Worm (Caenorhabditis elegans) whole organism, late embryonic: Measurements from ENCODE around the gene Y62E10A.3.

Experiments used
- F13H6.1 ChIP-seq: sonication (generic microtip); optimal IDR thresholded peaks from 2 replicates; lab custom pipeline; 2016; ENCODE audit warnings: missing genetic modification characterization, missing compliant biosample characterization
- ahr-1 ChIP-seq: sonication (generic microtip); optimal IDR thresholded peaks from 2 replicates; lab custom pipeline; 2016; ENCODE audit warnings: missing genetic modification characterization, missing compliant biosample characterization
- ama-1 ChIP-seq: fragments of 150-350 bp; optimal IDR thresholded peaks from 2 replicates; lab custom pipeline; 2014
- ceh-19 ChIP-seq: fragments of 200-800 bp; sonication (Bioruptor generic); optimal IDR thresholded peaks from 2 replicates; lab custom pipeline; 2018; ENCODE audit warnings: mild to moderate bottlenecking, missing genetic modification characterization, missing compliant biosample characterization
- ceh-22 ChIP-seq: sonication (generic microtip); optimal IDR thresholded peaks from 2 replicates; lab custom pipeline; 2017; ENCODE audit warnings: missing biosample characterization, missing genetic modification characterization
- ceh-30 ChIP-seq: fragments of 150-350 bp; optimal IDR thresholded peaks from 2 replicates; lab custom pipeline; 2014; ENCODE audit warnings: missing biosample characterization, missing genetic modification characterization
- ceh-6 ChIP-seq: fragments of 200-800 bp; sonication (Bioruptor generic); optimal IDR thresholded peaks from 2 replicates; lab custom pipeline; 2018; ENCODE audit warnings: mild to moderate bottlenecking, missing genetic modification characterization, missing compliant biosample characterization
- ceh-9 ChIP-seq: sonication (generic microtip); optimal IDR thresholded peaks from 2 replicates; lab custom pipeline; 2016; ENCODE audit warnings: mild to moderate bottlenecking, missing genetic modification characterization, inconsistent platforms, missing compliant biosample characterization
- dmd-4 ChIP-seq: sonication (generic microtip); optimal IDR thresholded peaks from 2 replicates; lab custom pipeline; 2016; ENCODE audit warnings: borderline replicate concordance, missing genetic modification characterization, missing compliant biosample characterization
- elt-2 ChIP-seq: sonication (generic microtip); optimal IDR thresholded peaks from 2 replicates; lab custom pipeline; 2016; ENCODE audit warnings: missing genetic modification reagents, missing genetic modification characterization, missing compliant biosample characterization
- elt-4 ChIP-seq: sonication (generic microtip); optimal IDR thresholded peaks from 2 replicates; lab custom pipeline; 2016; ENCODE audit warnings: missing genetic modification characterization, missing compliant biosample characterization
- ets-4 ChIP-seq: sonication (generic microtip); optimal IDR thresholded peaks from 2 replicates; lab custom pipeline; 2016; ENCODE audit warnings: missing genetic modification characterization, missing compliant biosample characterization
- eyg-1 ChIP-seq: sonication (generic microtip); optimal IDR thresholded peaks from 2 replicates; lab custom pipeline; 2016; ENCODE audit warnings: missing genotype, missing genetic modification characterization, missing compliant biosample characterization
- fax-1 ChIP-seq: sonication (generic microtip); optimal IDR thresholded peaks from 2 replicates; lab custom pipeline; 2016; ENCODE audit warnings: missing genotype, missing genetic modification characterization, missing compliant biosample characterization
- hlh-13 ChIP-seq: fragments of 200-800 bp; sonication (Bioruptor generic); optimal IDR thresholded peaks from 2 replicates; lab custom pipeline; 2018; ENCODE audit warnings: mild to moderate bottlenecking, missing genetic modification characterization, missing compliant biosample characterization
- lim-6 ChIP-seq: sonication (generic microtip); optimal IDR thresholded peaks from 2 replicates; lab custom pipeline; 2016; ENCODE audit warnings: missing genetic modification characterization, missing compliant biosample characterization
- lin-11 ChIP-seq: fragments of 200-800 bp; sonication (Bioruptor generic); optimal IDR thresholded peaks from 2 replicates; lab custom pipeline; 2018; ENCODE audit warnings: mild to moderate bottlenecking, missing genetic modification characterization, missing compliant biosample characterization
- nfya-1 ChIP-seq: sonication (generic microtip); optimal IDR thresholded peaks from 2 replicates; lab custom pipeline; 2017; ENCODE audit warnings: missing genetic modification characterization, mild to moderate bottlenecking, missing compliant biosample characterization, antibody characterized with exemption, moderate library complexity
- nhr-232 ChIP-seq: sonication (generic microtip); optimal IDR thresholded peaks from 2 replicates; lab custom pipeline; 2016; ENCODE audit warnings: missing genetic modification characterization, missing compliant biosample characterization
- npax-4 ChIP-seq: sonication (generic microtip); optimal IDR thresholded peaks from 2 replicates; lab custom pipeline; 2016; ENCODE audit warnings: missing genetic modification characterization, missing compliant biosample characterization
- pat-9 ChIP-seq: fragments of 200-800 bp; sonication (Bioruptor generic); optimal IDR thresholded peaks from 2 replicates; lab custom pipeline; 2018; ENCODE audit warnings: mild to moderate bottlenecking, missing genetic modification characterization, moderate library complexity, missing compliant biosample characterization
- pax-1 ChIP-seq: fragments of 150-350 bp; optimal IDR thresholded peaks from 2 replicates; lab custom pipeline; 2014; ENCODE audit warnings: missing biosample characterization, missing genetic modification characterization
- ref-2 ChIP-seq: sonication (generic microtip); optimal IDR thresholded peaks from 2 replicates; lab custom pipeline; 2016; ENCODE audit warnings: missing genetic modification characterization, missing compliant biosample characterization
- rnt-1 ChIP-seq: sonication (generic microtip); optimal IDR thresholded peaks from 2 replicates; lab custom pipeline; 2016; ENCODE audit warnings: missing genetic modification characterization, missing compliant biosample characterization
- sox-2 ChIP-seq: fragments of 200-800 bp; sonication (Bioruptor generic); IDR thresholded peaks from 2 replicates; pipeline ENCODE4 v1.3.6; 2022; ENCODE audit warnings: missing genetic modification reagents, missing genetic modification characterization, missing compliant biosample characterization
- sox-4 ChIP-seq: sonication (generic microtip); optimal IDR thresholded peaks from 2 replicates; lab custom pipeline; 2017; ENCODE audit warnings: mild to moderate bottlenecking, missing genetic modification characterization, inconsistent platforms, missing compliant biosample characterization
- syd-9 ChIP-seq: sonication (generic microtip); optimal IDR thresholded peaks from 2 replicates; lab custom pipeline; 2016; ENCODE audit warnings: mild to moderate bottlenecking, missing genetic modification characterization, moderate library complexity, missing compliant biosample characterization
- unc-3 ChIP-seq, 2 experiments: fragments of 200-800 bp in 1 of 2; sonication (Bioruptor generic) in 1 of 2; sonication (generic microtip) in 1 of 2; conservative IDR thresholded peaks in 1 of 2; optimal IDR thresholded peaks in 1 of 2; 2 replicates each; pipeline versions ENCODE4 v1.3.6 to Lab custom; 2016 to 2022; ENCODE audit warnings: missing compliant biosample characterization in 2 of 2, missing genetic modification characterization in 2 of 2, missing genetic modification reagents in 1 of 2
- unc-42 ChIP-seq: sonication (generic microtip); optimal IDR thresholded peaks from 2 replicates; lab custom pipeline; 2016; ENCODE audit warnings: missing genotype, missing genetic modification characterization, missing compliant biosample characterization
- unc-55 ChIP-seq: sonication (generic microtip); optimal IDR thresholded peaks from 2 replicates; lab custom pipeline; 2017; ENCODE audit warnings: missing biosample characterization, missing genetic modification reagents, missing genetic modification characterization
- zip-5 ChIP-seq: sonication (generic microtip); optimal IDR thresholded peaks from 2 replicates; lab custom pipeline; 2016; ENCODE audit warnings: missing genetic modification characterization, missing compliant biosample characterization
- ztf-16 ChIP-seq: sonication (generic microtip); optimal IDR thresholded peaks from 2 replicates; lab custom pipeline; 2017; ENCODE audit warnings: missing genetic modification characterization, missing compliant biosample characterization

Y62E10A.3 gene

DNA sequence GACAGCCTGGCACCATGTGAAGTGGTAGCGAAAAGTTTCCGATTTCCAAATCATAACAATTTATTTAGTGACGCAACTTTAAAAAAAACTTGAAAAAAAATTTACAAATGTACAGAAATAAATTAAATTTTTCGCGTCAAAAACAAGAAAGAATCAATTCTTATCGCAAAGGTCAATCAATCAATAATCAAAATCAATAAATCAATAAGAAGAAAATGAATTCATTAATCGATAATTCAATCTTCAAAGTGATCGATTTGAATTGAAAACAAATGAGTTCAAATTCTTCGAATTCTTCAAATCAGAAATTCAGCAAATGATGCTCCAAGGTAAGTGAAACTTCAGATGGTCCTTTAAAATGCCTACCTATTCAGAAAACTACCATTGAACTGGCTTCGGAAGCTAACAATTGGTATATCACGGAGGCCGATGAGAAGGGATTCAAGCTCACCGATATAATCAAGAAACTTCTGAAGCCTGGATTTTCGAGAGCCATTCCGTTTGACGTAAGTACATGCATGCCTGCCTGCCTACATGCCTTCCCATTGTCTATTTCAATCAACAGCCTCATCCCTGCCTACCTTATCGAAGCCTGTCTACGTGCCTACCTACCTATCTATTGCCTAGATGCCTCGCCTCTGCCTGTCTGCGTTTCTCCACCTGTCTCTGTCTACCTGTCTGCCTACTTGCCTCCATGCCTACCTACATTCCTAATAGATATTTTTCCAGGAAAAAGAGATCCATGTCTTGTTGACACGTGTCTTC is 40.0 kb downstream of the Y62E10A.3 start:
- TF ChIP-seq ztf-16 (tag; lab: Kevin White, UChicago) = no peak
- TF ChIP-seq nfya-1 (tag; lab: Kevin White, UChicago) = no peak
- TF ChIP-seq F13H6.1 (tag; lab: Kevin White, UChicago) = no peak
- TF ChIP-seq ref-2 = no peak
- no peak for TF ChIP-seq ceh-6
- no peak for TF ChIP-seq ceh-30 (tag; lab: Kevin White, UChicago)
- TF ChIP-seq zip-5 = no peak
- TF ChIP-seq nhr-232 (tag; lab: Kevin White, UChicago) = no peak

ce11 chrIV:13318773-13319172 is 41.3 kb downstream of the Y62E10A.3 start:
- no peak for TF ChIP-seq rnt-1 (tag; lab: Kevin White, UChicago)
- TF ChIP-seq elt-2 (tag; lab: Kevin White, UChicago) = peak; percentile 77

DNA sequence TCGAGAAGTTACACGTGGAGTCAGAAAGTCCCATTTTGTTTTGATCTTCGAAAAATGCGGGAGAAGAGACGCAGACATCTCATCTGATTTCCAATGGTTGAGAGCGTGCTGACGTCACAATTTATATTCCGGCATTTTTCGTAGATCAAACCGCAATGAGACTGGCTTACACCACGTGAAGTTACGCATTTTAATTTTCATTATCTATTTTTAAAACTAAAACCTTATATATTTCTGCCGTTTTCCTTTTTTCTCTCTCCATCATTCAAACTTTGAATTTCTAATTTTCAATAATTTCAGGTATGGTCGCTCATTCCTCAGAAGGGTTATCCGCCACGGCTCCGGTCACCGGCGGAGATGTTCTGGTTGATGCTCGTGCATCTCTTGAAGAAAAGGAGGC is 44.7 kb downstream of the Y62E10A.3 start, which contains the start of gene fat-1:
TSS of gene fat-1 (plus strand) at position 301 of the 400 bp plus-strand sequence.
- TF ChIP-seq lim-6 (no peak), ceh-30 (tag; lab: Kevin White, UChicago) (no peak), elt-4 (no peak), dmd-4 (no peak), hlh-13 (GFP tag; lab: Kevin White, UChicago) (no peak), fax-1 (tag; lab: Kevin White, UChicago) (no peak), lin-11 (no peak), npax-4 (tag; lab: Kevin White, UChicago) (no peak), sox-2 (GFP tag; lab: Robert Waterston, UW) (no peak)

DNA sequence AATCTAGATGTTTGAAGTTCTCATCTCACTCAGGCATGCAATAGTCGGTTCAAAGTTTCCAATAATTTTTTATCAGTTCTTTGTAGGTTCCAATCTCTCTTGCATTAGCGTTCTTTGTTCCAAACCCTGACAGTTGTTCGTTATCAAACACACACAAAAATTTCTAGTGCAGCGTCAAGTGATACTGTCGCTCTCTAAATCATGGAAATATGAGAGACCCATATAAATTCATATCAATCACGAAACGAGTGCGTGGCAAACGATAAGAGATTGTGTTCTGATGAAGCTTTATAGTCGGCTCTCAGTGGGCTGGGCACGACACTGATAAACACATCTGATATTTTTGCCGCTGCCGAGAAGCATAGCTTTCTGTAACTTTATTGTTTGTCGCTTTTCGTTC is 45.9 kb downstream of the Y62E10A.3 start:
- TF ChIP-seq elt-2 (tag; lab: Kevin White, UChicago) (peak; percentile 87), ztf-16 (tag; lab: Kevin White, UChicago) (no peak)
- TF ChIP-seq, all 69 proteins: peak for 1

ce11 chrIV:13313156-13313555 is 46.9 kb downstream of the Y62E10A.3 start:
- TF ChIP-seq ets-4 (tag; lab: Kevin White, UChicago) (no peak), ceh-22 (tag; lab: Kevin White, UChicago) (no peak), syd-9 (tag; lab: Kevin White, UChicago) (no peak), pax-1 (tag; lab: Kevin White, UChicago) (no peak), unc-42 (tag; lab: Kevin White, UChicago) (no peak), hlh-13 (GFP tag; lab: Kevin White, UChicago) (no peak), eyg-1 (no peak), ceh-30 (tag; lab: Kevin White, UChicago) (no peak), nfya-1 (tag; lab: Kevin White, UChicago) (no peak), rnt-1 (tag; lab: Kevin White, UChicago) (no peak), lim-6 (no peak), ahr-1 (tag; lab: Kevin White, UChicago) (no peak)

DNA sequence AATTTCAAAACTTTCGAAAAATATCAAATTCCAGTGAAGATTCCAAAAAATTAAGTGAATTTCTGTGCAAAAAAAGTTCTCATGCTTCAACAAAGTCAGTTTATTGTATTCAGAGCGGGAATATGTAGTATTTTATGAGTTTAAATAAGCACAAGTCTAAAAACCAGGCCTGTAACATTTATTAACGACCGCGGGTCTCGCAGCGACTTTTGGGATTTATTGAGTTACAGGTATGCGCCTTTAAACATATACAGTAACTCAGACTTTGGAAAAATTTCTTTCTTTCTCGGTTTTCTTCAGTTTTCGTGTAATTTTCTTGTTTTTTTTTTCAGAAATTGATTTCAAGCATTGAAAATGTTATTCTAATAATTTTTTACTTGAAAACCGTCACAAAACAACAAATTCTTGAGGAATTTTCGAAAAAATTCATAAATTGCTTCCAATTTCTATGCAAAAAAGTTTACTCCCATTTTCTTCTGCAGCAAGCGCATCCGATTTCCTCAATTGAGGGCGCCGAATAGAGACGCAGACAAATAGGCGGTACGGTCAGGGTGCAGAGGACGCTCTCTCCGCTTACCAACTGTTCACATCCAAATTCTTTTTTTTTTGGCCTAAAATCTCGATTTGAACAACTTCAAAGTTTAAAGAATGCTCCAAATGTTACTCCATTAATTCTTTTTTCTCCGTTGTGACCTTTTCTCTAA is 48.6 kb downstream of the Y62E10A.3 start:
- TF ChIP-seq unc-55 (GFP tag; lab: Kevin White, UChicago) = no peak
- TF ChIP-seq nfya-1 (tag; lab: Kevin White, UChicago) = peak; percentile 11
- TF ChIP-seq, all 69 proteins: peak for 1

DNA sequence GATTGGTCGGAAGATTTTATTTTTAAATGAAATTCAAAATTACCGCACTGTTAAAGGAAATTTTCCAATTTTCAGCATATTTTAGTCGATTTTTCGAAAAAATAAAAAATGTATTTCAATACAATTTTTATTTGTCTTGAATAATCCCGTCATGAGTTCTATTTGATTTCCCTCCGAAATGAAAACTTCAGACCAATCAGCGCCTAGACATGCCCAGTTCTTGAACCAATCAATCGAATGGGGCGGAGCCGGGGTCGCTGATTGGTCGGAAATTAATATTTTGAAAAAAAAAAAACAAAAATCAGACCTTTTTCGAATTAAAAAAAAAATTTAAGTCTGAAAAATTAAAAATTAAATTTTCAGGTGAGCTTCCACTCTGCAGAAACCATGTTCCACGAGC is 50.4 kb downstream of the Y62E10A.3 start:
- no peak for TF ChIP-seq unc-3 (GFP tag; conservative IDR thresholded peaks at IDR 0.05; lab: Robert Waterston, UW)
- TF ChIP-seq unc-3 (tag; optimal IDR thresholded peaks at IDR 0.05; lab: Kevin White, UChicago) = no peak
- TF ChIP-seq dmd-4 = no peak
- TF ChIP-seq ceh-19 (GFP tag; lab: Kevin White, UChicago) = no peak
- TF ChIP-seq ama-1 (lab: Kevin White, UChicago) = no peak
- no peak for TF ChIP-seq ceh-9 (tag; lab: Kevin White, UChicago)
- no peak for TF ChIP-seq sox-4 (tag; lab: Kevin White, UChicago)
- peak; percentile 64 for TF ChIP-seq nfya-1 (tag; lab: Kevin White, UChicago)
- TF ChIP-seq pat-9 = no peak
- TF ChIP-seq, all 69 proteins: peak for 1
